Fruit fly (Drosophila melanogaster) whole organism, embryonic: ENCODE results near the gene Xe7.

Experiments
- Bgb ChIP-seq: fragments of 200-800 bp; sonication (Bioruptor generic); IDR thresholded peaks from 2 replicates; pipeline ENCODE4 v1.3.6; 2022; ENCODE audit warnings: missing biosample characterization, missing genetic modification characterization; ENCODE audit not compliant: partially characterized antibody
- CG10147 ChIP-seq: fragments of 200-800 bp; sonication (Bioruptor generic); optimal IDR thresholded peaks from 2 replicates; lab custom pipeline; 2019; ENCODE audit warnings: missing biosample characterization, mild to moderate bottlenecking, missing genetic modification characterization, moderate library complexity
- CG10979 ChIP-seq: fragments of 200-800 bp; sonication (Bioruptor generic); optimal IDR thresholded peaks from 2 replicates; lab custom pipeline; 2018; ENCODE audit warnings: missing biosample characterization, mild to moderate bottlenecking, missing genetic modification characterization, moderate library complexity
- CG12219 ChIP-seq: fragments of 200-800 bp; sonication (Bioruptor generic); optimal IDR thresholded peaks from 3 replicates; lab custom pipeline; 2018; ENCODE audit warnings: missing biosample characterization, mild to moderate bottlenecking, missing genetic modification characterization
- CG13287 ChIP-seq: fragments of 200-800 bp; sonication (Bioruptor generic); IDR thresholded peaks from 2 replicates; pipeline ENCODE4 v1.3.6; 2022; ENCODE audit warnings: missing biosample characterization, missing genetic modification characterization; ENCODE audit not compliant: partially characterized antibody
- CG13624 ChIP-seq: fragments of 200-800 bp; sonication (Bioruptor generic); optimal IDR thresholded peaks from 2 replicates; lab custom pipeline; 2016; ENCODE audit warnings: missing biosample characterization, missing genetic modification characterization
- CG15514 ChIP-seq: fragments of 200-800 bp; sonication (Bioruptor generic); optimal IDR thresholded peaks from 3 replicates; lab custom pipeline; 2017; ENCODE audit warnings: missing biosample characterization, missing genetic modification characterization, mild to moderate bottlenecking, moderate library complexity, missing genetic modification reagents
- CG15601 ChIP-seq: fragments of 200-800 bp; sonication (Bioruptor generic); optimal IDR thresholded peaks from 3 replicates; lab custom pipeline; 2019; ENCODE audit warnings: missing biosample characterization, mild to moderate bottlenecking, missing genetic modification characterization, moderate library complexity
- CG1602 ChIP-seq: fragments of 200-800 bp; sonication (Bioruptor generic); optimal IDR thresholded peaks from 3 replicates; lab custom pipeline; 2016; ENCODE audit warnings: missing biosample characterization, missing genetic modification characterization
- CG1603 ChIP-seq: fragments of 200-800 bp; sonication (Bioruptor generic); optimal IDR thresholded peaks from 2 replicates; lab custom pipeline; 2019; ENCODE audit warnings: missing biosample characterization, mild to moderate bottlenecking, missing genetic modification characterization, moderate library complexity
- CG17328 ChIP-seq: fragments of 200-800 bp; sonication (Bioruptor generic); IDR thresholded peaks from 2 replicates; pipeline ENCODE4 v1.3.6; 2022; ENCODE audit warnings: missing biosample characterization, missing genetic modification characterization
- CG18764 ChIP-seq: fragments of 200-800 bp; sonication (Bioruptor generic); optimal IDR thresholded peaks from 3 replicates; lab custom pipeline; 2016; ENCODE audit warnings: missing biosample characterization, missing genetic modification characterization
- CG2875 ChIP-seq: fragments of 200-800 bp; sonication (Bioruptor generic); optimal IDR thresholded peaks from 2 replicates; lab custom pipeline; 2017; ENCODE audit warnings: missing biosample characterization, mild to moderate bottlenecking, missing genetic modification characterization, missing genetic modification reagents
- CG3281 ChIP-seq: fragments of 200-800 bp; sonication (Bioruptor generic); optimal IDR thresholded peaks from 3 replicates; lab custom pipeline; 2017; ENCODE audit warnings: missing biosample characterization, mild to moderate bottlenecking, missing genetic modification characterization
- CG4820 ChIP-seq: fragments of 200-800 bp; sonication (Bioruptor generic); optimal IDR thresholded peaks from 3 replicates; lab custom pipeline; 2016; ENCODE audit warnings: missing biosample characterization, missing genetic modification characterization
- CG6175 ChIP-seq: fragments of 200-800 bp; sonication (Bioruptor generic); IDR thresholded peaks from 3 replicates; pipeline ENCODE4 v1.3.6; 2022; ENCODE audit warnings: missing biosample characterization, missing genetic modification characterization
- CG6683 ChIP-seq: fragments of 200-800 bp; sonication (Bioruptor generic); optimal IDR thresholded peaks from 2 replicates; lab custom pipeline; 2017; ENCODE audit warnings: missing biosample characterization, mild to moderate bottlenecking, missing genetic modification characterization, missing genetic modification reagents
- CG7556 ChIP-seq: fragments of 200-800 bp; sonication (Bioruptor generic); optimal IDR thresholded peaks from 2 replicates; lab custom pipeline; 2017; ENCODE audit warnings: missing biosample characterization, mild to moderate bottlenecking, missing genetic modification characterization
- CG7786 ChIP-seq: fragments of 200-800 bp; sonication (Bioruptor generic); optimal IDR thresholded peaks from 2 replicates; lab custom pipeline; 2016; ENCODE audit warnings: missing biosample characterization, missing genetic modification characterization
- CG8359 ChIP-seq: fragments of 200-800 bp; sonication (Bioruptor generic); optimal IDR thresholded peaks from 2 replicates; lab custom pipeline; 2017; ENCODE audit warnings: missing biosample characterization, mild to moderate bottlenecking, missing genetic modification characterization, borderline replicate concordance
- CTCF ChIP-seq: fragments of 200-800 bp; sonication (Bioruptor generic); optimal IDR thresholded peaks from 2 replicates; lab custom pipeline; 2017; ENCODE audit warnings: missing biosample characterization, mild to moderate bottlenecking, missing genetic modification characterization, moderate library complexity
- E2f1 ChIP-seq: fragments of 200-800 bp; sonication (Bioruptor generic); IDR thresholded peaks from 2 replicates; pipeline ENCODE4 v1.3.6; 2022; ENCODE audit warnings: missing biosample characterization, missing genetic modification characterization
- Eip74EF ChIP-seq, 2 experiments: fragments of 200-800 bp in 1 of 2; fragments of >200 bp in 1 of 2; sonication (Bioruptor generic) in 1 of 2; optimal IDR thresholded peaks; 2 replicates each; lab custom pipeline; 2017 to 2019; ENCODE audit warnings: missing biosample characterization in 2 of 2, missing genetic modification characterization in 2 of 2, mild to moderate bottlenecking in 1 of 2, moderate library complexity in 1 of 2
- GATAe ChIP-seq: fragments of 200-800 bp; sonication (Bioruptor generic); conservative IDR thresholded peaks from 2 replicates; pipeline ENCODE4 v1.3.6; 2022; ENCODE audit warnings: missing biosample characterization, missing genetic modification characterization
- Hmr ChIP-seq: fragments of 200-800 bp; sonication (Bioruptor generic); optimal IDR thresholded peaks from 3 replicates; lab custom pipeline; 2017; ENCODE audit warnings: mild to moderate bottlenecking, missing biosample characterization, missing genetic modification reagents, missing genetic modification characterization
- Hr51 ChIP-seq, 2 experiments: fragments of 200-800 bp; sonication (Bioruptor generic); optimal IDR thresholded peaks; 2 replicates in 1 of 2; 3 replicates in 1 of 2; lab custom pipeline; 2016 to 2018; ENCODE audit warnings: missing biosample characterization in 2 of 2, missing genetic modification characterization in 2 of 2, mild to moderate bottlenecking in 1 of 2, moderate library complexity in 1 of 2
- Med ChIP-seq: fragments of 200-800 bp; sonication (Bioruptor generic); peaks from one replicate; lab custom pipeline; 2016; ENCODE audit warnings: missing biosample characterization, missing genetic modification characterization, mild to moderate bottlenecking, inconsistent platforms, moderate library complexity
- Nf-YB ChIP-seq: fragments of 200-800 bp; sonication (Bioruptor generic); optimal IDR thresholded peaks from 3 replicates; lab custom pipeline; 2019; ENCODE audit warnings: missing biosample characterization, mild to moderate bottlenecking, missing genetic modification characterization, moderate library complexity
- Sox102F ChIP-seq: fragments of 200-800 bp; sonication (Bioruptor generic); optimal IDR thresholded peaks from 2 replicates; lab custom pipeline; 2018; ENCODE audit warnings: missing biosample characterization, mild to moderate bottlenecking, missing genetic modification characterization, moderate library complexity
- Xrp1 ChIP-seq: fragments of 200-800 bp; sonication (Bioruptor generic); IDR thresholded peaks from 2 replicates; pipeline ENCODE4 v1.3.6; 2022; ENCODE audit warnings: missing biosample characterization, missing genetic modification characterization
- cato ChIP-seq: fragments of 200-800 bp; sonication (Bioruptor generic); optimal IDR thresholded peaks from 2 replicates; lab custom pipeline; 2016; ENCODE audit warnings: missing biosample characterization, missing genetic modification characterization, borderline replicate concordance
- chn ChIP-seq: fragments of 200-800 bp; sonication (Bioruptor generic); optimal IDR thresholded peaks from 2 replicates; lab custom pipeline; 2016; ENCODE audit warnings: missing biosample characterization, missing genetic modification characterization
- ewg ChIP-seq: fragments of 200-800 bp; sonication (Bioruptor generic); optimal IDR thresholded peaks from 3 replicates; lab custom pipeline; 2017; ENCODE audit warnings: mild to moderate bottlenecking, missing biosample characterization, missing genetic modification reagents, missing genetic modification characterization
- fd96Cb ChIP-seq: fragments of 200-800 bp; sonication (Bioruptor generic); optimal IDR thresholded peaks from 2 replicates; lab custom pipeline; 2018; ENCODE audit warnings: missing biosample characterization, mild to moderate bottlenecking, missing genetic modification characterization, moderate library complexity
- gce ChIP-seq: fragments of 200-800 bp; sonication (Bioruptor generic); IDR thresholded peaks from 3 replicates; pipeline ENCODE4 v1.3.6; 2022; ENCODE audit warnings: missing biosample characterization, missing genetic modification characterization
- gcm2 ChIP-seq: fragments of 200-800 bp; sonication (Bioruptor generic); optimal IDR thresholded peaks from 2 replicates; lab custom pipeline; 2016; ENCODE audit warnings: missing biosample characterization, missing genetic modification characterization
- grn ChIP-seq: fragments of 200-800 bp; sonication (Bioruptor generic); optimal IDR thresholded peaks from 3 replicates; lab custom pipeline; 2017; ENCODE audit warnings: missing biosample characterization, missing genetic modification characterization
- hb ChIP-seq: fragments of 200-800 bp; sonication (Bioruptor generic); IDR thresholded peaks from 3 replicates; pipeline ENCODE4 v1.3.6; 2022; ENCODE audit warnings: missing biosample characterization, missing genetic modification characterization; ENCODE audit not compliant: partially characterized antibody
- hkb ChIP-seq, 2 experiments: fragments of 200-800 bp in 1 of 2; fragments of >200 bp in 1 of 2; sonication (Bioruptor generic) in 1 of 2; IDR thresholded peaks in 1 of 2; optimal IDR thresholded peaks in 1 of 2; 2 replicates each; pipeline versions ENCODE4 v1.3.6 to Lab custom; 2017 to 2022; ENCODE audit warnings: missing biosample characterization in 1 of 2, missing genetic modification characterization in 1 of 2
- jigr1 ChIP-seq: fragments of 200-800 bp; sonication (Bioruptor generic); IDR thresholded peaks from 3 replicates; pipeline ENCODE4 v1.3.6; 2022; ENCODE audit warnings: missing biosample characterization, missing genetic modification characterization
- ken ChIP-seq: fragments of 200-800 bp; sonication (Bioruptor generic); IDR thresholded peaks from 3 replicates; pipeline ENCODE4 v1.3.6; 2022; ENCODE audit warnings: missing biosample characterization, missing genetic modification characterization
- peb ChIP-seq: fragments of 200-800 bp; sonication (Bioruptor generic); IDR thresholded peaks from 2 replicates; pipeline ENCODE4 v1.3.6; 2022; ENCODE audit warnings: missing biosample characterization, missing genetic modification characterization
- pnt ChIP-seq: fragments of 200-800 bp; sonication (Bioruptor generic); optimal IDR thresholded peaks from 3 replicates; lab custom pipeline; 2016; ENCODE audit warnings: missing biosample characterization, missing genetic modification characterization
- schlank ChIP-seq: fragments of 200-800 bp; sonication (Bioruptor generic); optimal IDR thresholded peaks from 2 replicates; lab custom pipeline; 2018; ENCODE audit warnings: missing biosample characterization, mild to moderate bottlenecking, missing genetic modification characterization
- scrt ChIP-seq: fragments of 200-800 bp; sonication (Bioruptor generic); optimal IDR thresholded peaks from 2 replicates; lab custom pipeline; 2018; ENCODE audit warnings: missing biosample characterization, mild to moderate bottlenecking, missing genetic modification characterization, moderate library complexity
- unc-4 ChIP-seq: fragments of 200-800 bp; sonication (Bioruptor generic); IDR thresholded peaks from 2 replicates; pipeline ENCODE4 v1.3.6; 2022; ENCODE audit warnings: missing biosample characterization, missing genetic modification characterization; ENCODE audit not compliant: partially characterized antibody
- wek ChIP-seq: fragments of 200-800 bp; sonication (Bioruptor generic); optimal IDR thresholded peaks from 3 replicates; lab custom pipeline; 2018; ENCODE audit warnings: missing biosample characterization, mild to moderate bottlenecking, missing genetic modification characterization, moderate library complexity

Gene Xe7

dm6 chr3R:5682921-5683748 lies 14.0 kb upstream of the Xe7 start (continued):
- TF ChIP-seq CG3281 (GFP tag; lab: Kevin White, UChicago) = peak; percentile 3
- no peak for TF ChIP-seq CG10147 (GFP tag; lab: Kevin White, UChicago)
- TF ChIP-seq Hmr (GFP tag; lab: Kevin White, UChicago) = no peak
- no peak for TF ChIP-seq Bgb (GFP tag; lab: Robert Waterston, UW)
- peak; percentile 81 for TF ChIP-seq Med (GFP tag; lab: Kevin White, UChicago)
- TF ChIP-seq fd96Cb (tag; lab: Kevin White, UChicago) = peak; percentile 69
- TF ChIP-seq CG4820 (GFP tag; lab: Kevin White, UChicago) = peak; percentile 44
- peak; percentile 33 for TF ChIP-seq chn
- peak in 1 of 2 experiments; percentile 75 for TF ChIP-seq Eip74EF (GFP tag; optimal IDR thresholded peaks at IDR 0.05; lab: Kevin White, UChicago)
- peak; percentile 85 for TF ChIP-seq Xrp1 (GFP tag; lab: Robert Waterston, UW)
- peak; percentile 28 for TF ChIP-seq CG1602
- TF ChIP-seq peb (GFP tag; lab: Robert Waterston, UW) = 0 out of 2 replicates have a peak, but pooled peaks have one; percentile 21
- no peak for TF ChIP-seq grn (GFP tag; lab: Kevin White, UChicago)
- peak; percentile 17 for TF ChIP-seq CG13624 (GFP tag; lab: Kevin White, UChicago)
- TF ChIP-seq CG12219 (GFP tag; lab: Kevin White, UChicago) = peak; percentile 48
- peak; percentile 21 for TF ChIP-seq Nf-YB
- peak; percentile 64; the same call in 1 of the 2 replicates for TF ChIP-seq CG17328 (GFP tag; lab: Robert Waterston, UW)
- peak; percentile 31 for TF ChIP-seq CG18764 (GFP tag; lab: Kevin White, UChicago)
- TF ChIP-seq ken (GFP tag; lab: Robert Waterston, UW) = peak; percentile 77
- peak; percentile 54 for TF ChIP-seq ewg (GFP tag; lab: Kevin White, UChicago)
- no peak for TF ChIP-seq schlank (tag; lab: Kevin White, UChicago)
- peak; percentile 60 for TF ChIP-seq CG1603 (tag; lab: Kevin White, UChicago)
- peak; percentile 58 for TF ChIP-seq E2f1 (GFP tag; lab: Robert Waterston, UW)
- TF ChIP-seq hkb (optimal IDR thresholded peaks at IDR 0.05; lab: Kevin White, UChicago) = no peak
- TF ChIP-seq hkb (GFP tag; IDR thresholded peaks at IDR 0.05; lab: Robert Waterston, UW) = peak; percentile 74
- TF ChIP-seq CG8359 = peak; percentile 11
- TF ChIP-seq wek (GFP tag; lab: Kevin White, UChicago) = no peak
- peak in 1 of 2 experiments; percentile 9 for TF ChIP-seq Hr51 (GFP tag; optimal IDR thresholded peaks at IDR 0.05; lab: Kevin White, UChicago)
- TF ChIP-seq CG13287 (GFP tag; lab: Robert Waterston, UW) = no peak
- TF ChIP-seq cato (GFP tag; lab: Kevin White, UChicago) = peak; percentile 8
- peak; percentile 58 for TF ChIP-seq CG7556 (GFP tag; lab: Kevin White, UChicago)
- TF ChIP-seq GATAe (GFP tag; lab: Robert Waterston, UW) = no peak
- TF ChIP-seq gcm2 (GFP tag; lab: Kevin White, UChicago) = peak; percentile 11
- TF ChIP-seq CG6175 = peak; percentile 65; the same call in 1 of the 3 replicates
- peak; percentile 50 for TF ChIP-seq pnt (GFP tag; lab: Kevin White, UChicago)
- TF ChIP-seq CG10979 (tag; lab: Kevin White, UChicago) = peak; percentile 82
- no peak for TF ChIP-seq hb (GFP tag; lab: Robert Waterston, UW)
- no peak for TF ChIP-seq unc-4 (GFP tag; lab: Robert Waterston, UW)
- peak; percentile 18; the same call in 1 of the 3 replicates for TF ChIP-seq gce
- no peak for TF ChIP-seq CG6683
- peak; percentile 48 for TF ChIP-seq scrt (GFP tag; lab: Kevin White, UChicago)
- no peak for TF ChIP-seq CG15514
- TF ChIP-seq CG2875 (GFP tag; lab: Kevin White, UChicago) = peak; percentile 59
- TF ChIP-seq CG15601 = peak; percentile 72
- TF ChIP-seq CG7786 = no peak
- no peak for TF ChIP-seq CTCF
- TF ChIP-seq jigr1 = no peak
- TF ChIP-seq Sox102F = peak; percentile 81
